Worm (Caenorhabditis elegans) whole organism, L4/young adult: ENCODE data around the gene F28H6.8.
A peak's percentile ranks its signal among the peaks of the same experiment; 100 is the strongest.

Experiments
- W03F9.2 ChIP-seq: fragments of 150-350 bp; optimal IDR thresholded peaks from 2 replicates; lab custom pipeline; 2014; ENCODE audit warnings: missing biosample characterization, missing genetic modification characterization
- dao-5 ChIP-seq: sonication (generic microtip); optimal IDR thresholded peaks from 2 replicates; lab custom pipeline; 2016; ENCODE audit warnings: missing genotype, missing genetic modification characterization, moderate library complexity, missing compliant biosample characterization
- him-1 ChIP-seq: sonication (generic microtip); optimal IDR thresholded peaks from 2 replicates; lab custom pipeline; 2016; ENCODE audit warnings: missing genotype, missing genetic modification reagents, missing genetic modification characterization, missing compliant biosample characterization

Gene F28H6.8

DNA sequence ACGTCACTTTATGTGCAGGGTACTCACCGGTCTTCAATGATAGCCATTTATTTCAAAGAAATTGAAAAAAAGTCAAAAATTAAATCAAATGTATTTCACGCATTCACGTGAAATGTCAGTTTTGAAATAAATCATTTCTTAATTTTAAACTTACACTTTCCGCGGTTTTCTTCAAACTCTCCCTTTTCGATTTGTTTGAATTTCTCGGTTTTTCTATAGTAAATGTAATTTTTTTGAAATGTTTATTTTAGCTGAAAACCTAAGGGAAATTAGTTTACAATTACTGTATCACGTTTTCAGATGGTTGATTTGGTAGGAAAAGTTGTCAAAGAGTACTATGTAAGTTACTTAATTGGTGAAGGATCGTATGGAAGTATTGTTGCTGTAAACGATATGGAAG, 25.9 kb downstream of the F28H6.8 start, which contains the start of gene F16B12.7:
Gene F16B12.7, plus strand, starts transcription at position 301 of the 400 bp plus-strand sequence.
- TF ChIP-seq W03F9.2 (tag; lab: Kevin White, UChicago) (no peak), him-1 (tag; lab: Kevin White, UChicago) (no peak), dao-5 (tag; lab: Kevin White, UChicago) (no peak)

DNA sequence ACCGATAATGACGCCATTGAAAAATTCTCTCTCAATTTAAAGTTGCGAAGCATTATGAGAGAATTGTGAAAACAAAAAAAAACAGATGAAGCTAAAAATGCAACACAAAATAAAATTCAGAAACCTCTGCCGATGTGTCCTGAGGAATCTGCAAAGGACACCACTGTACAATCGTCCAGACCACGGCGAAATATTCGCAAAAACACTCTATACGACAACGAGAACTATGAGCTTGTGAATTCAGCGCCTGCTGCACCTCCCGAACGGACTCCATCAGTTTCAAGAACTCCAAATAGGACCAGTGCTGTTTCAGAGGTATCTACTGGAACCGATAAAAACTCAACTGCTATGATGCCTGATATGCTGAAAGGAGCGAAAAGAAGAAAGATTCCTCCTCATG, 31.7 kb downstream of the F28H6.8 start:
- TF ChIP-seq dao-5 (tag; lab: Kevin White, UChicago) (no peak), W03F9.2 (tag; lab: Kevin White, UChicago) (no peak), him-1 (tag; lab: Kevin White, UChicago) (no peak)

DNA sequence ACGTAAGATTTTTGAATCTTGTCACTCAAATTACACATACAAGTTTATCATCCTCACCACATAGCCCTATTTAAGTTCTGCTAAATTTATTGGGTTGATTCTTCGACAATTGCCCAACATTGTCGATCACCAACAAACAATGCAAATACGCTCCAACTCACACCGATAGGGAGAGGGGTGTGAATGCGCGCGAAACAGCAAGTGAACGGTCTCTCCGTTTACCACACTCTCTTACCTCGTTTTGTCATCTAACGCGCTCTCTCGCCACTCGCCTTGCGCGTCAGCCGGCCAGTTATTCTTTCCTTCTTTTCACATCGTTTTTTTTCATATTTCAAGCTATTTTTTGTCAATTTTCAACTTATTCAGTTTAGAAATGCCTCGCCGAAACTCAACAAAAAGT, 32.2 kb downstream of the F28H6.8 start, which contains the start of gene F16B12.6:
Gene F16B12.6, plus strand, starts transcription at position 331 of the 400 bp plus-strand sequence.
- TF ChIP-seq him-1 (tag; lab: Kevin White, UChicago) (peak; percentile 32), W03F9.2 (tag; lab: Kevin White, UChicago) (no peak), dao-5 (tag; lab: Kevin White, UChicago) (no peak)

DNA sequence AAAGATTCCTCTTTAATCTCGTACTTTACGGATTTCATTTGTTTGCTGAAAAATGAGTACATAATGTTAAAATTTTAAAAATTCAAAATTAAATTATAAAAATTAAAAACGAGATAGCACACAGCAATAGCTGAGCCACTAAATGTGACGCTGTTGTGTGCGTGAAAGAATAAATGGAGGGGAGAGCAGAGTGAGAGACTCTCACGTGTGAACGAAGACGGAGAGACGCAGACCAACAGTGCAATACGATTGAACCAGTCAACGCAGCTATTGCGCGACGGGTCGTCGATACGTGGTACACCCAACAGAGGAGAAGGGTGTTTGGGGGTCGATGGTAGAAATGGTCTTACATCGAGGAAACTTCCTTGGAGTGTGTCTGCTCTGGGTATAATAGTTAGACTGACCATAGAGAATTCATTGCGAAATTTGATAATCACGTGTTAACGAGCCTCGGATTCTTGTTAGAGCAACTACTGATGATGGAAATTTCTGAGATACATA, 35.5 kb downstream of the F28H6.8 start, which contains the start of gene F16B12.4:
Gene F16B12.4, minus strand, starts transcription at position 51 of the 501 bp plus-strand sequence.
- TF ChIP-seq him-1 (tag; lab: Kevin White, UChicago), result no peak

DNA sequence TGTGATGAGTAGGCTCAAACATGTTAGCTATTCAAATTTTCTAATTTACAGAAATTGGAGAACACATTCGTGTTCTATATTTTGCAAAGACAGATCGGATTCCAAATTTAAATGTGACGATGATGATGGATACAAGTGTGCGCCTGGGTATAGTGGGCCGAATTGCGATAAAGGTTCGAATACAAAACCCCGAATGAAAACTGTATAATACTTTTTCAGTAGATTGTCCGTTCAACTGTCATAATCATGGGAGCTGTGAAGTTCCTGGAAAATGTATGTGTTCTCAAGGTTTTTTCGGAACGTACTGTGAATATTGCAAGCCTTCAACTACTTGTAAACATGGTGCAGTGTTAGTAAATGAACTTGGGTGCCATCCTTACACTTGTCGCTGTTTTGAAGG, 43.2 kb downstream of the F28H6.8 start:
- no peak for TF ChIP-seq dao-5 (tag; lab: Kevin White, UChicago)
- no peak for TF ChIP-seq him-1 (tag; lab: Kevin White, UChicago)
- no peak for TF ChIP-seq W03F9.2 (tag; lab: Kevin White, UChicago)

DNA sequence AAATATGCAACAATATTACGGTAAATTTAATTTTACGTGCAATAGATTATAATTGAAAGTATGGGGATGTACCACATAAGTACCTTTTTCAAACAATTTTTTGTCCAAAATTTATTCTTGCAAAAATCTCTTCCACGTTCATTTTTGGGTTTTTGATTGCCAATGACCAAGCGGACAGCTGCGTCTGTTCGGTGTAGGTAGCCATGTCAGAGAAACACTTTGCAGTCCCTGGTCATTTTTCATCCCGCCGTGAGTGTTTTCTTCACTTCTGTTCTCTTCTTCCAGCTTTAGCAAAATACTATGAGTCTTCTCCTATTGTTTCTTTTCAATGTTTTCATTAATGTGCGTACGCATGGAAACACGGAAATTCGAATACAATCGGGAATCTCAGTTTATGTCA, 44.1 kb downstream of the F28H6.8 start, which contains the start of gene dsl-4:
Gene dsl-4, plus strand, starts transcription at position 301 of the 400 bp plus-strand sequence.
- TF ChIP-seq him-1 (tag; lab: Kevin White, UChicago), result no peak
- no peak for TF ChIP-seq W03F9.2 (tag; lab: Kevin White, UChicago)
- no peak for TF ChIP-seq dao-5 (tag; lab: Kevin White, UChicago)

DNA sequence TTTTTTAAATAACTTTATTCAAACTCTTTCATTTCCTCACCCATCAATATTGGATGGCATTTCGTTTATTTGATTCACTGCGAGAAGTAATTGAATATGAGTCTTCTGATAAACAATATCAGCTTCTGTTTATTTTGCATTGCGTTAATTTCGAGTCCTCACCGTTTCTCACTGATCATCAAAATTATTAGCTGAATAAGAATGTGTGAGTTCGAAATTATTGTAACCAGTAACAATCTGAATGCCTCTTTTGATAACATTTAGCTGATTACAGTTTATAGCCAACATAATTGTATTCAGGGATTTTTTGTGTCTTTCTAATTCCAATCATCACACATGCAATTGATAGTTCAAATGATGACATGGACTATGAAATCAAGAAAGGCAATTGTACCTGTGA, 48.9 kb downstream of the F28H6.8 start, which contains the start of gene F16B12.1:
Gene F16B12.1, plus strand, starts transcription at position 301 of the 400 bp plus-strand sequence.
- TF ChIP-seq W03F9.2 (tag; lab: Kevin White, UChicago) (no peak), him-1 (tag; lab: Kevin White, UChicago) (no peak), dao-5 (tag; lab: Kevin White, UChicago) (no peak)

DNA sequence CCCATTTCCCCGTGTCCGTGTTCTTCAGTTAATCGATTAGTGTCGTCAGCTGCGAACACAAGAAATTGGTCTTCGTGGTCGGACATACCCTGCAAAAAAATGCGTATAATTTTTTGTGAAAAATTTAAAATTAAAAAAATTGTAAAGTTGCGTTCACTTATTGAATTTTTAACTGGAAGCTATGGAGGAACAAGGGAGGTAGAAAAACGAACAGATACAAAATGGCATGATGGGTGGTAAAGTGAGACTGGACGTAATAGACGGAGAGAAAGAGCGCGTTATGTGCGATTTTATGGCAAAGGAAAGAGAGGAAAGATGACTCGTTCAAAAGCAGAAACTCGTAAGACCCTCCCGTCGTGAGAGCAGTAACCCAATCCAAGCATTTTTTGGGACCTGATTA, 49.9 kb downstream of the F28H6.8 start, which contains the start of gene C33G3.6:
Gene C33G3.6, minus strand, starts transcription at position 101 of the 400 bp plus-strand sequence.
- no peak for TF ChIP-seq W03F9.2 (tag; lab: Kevin White, UChicago)
- TF ChIP-seq him-1 (tag; lab: Kevin White, UChicago), result no peak
- no peak for TF ChIP-seq dao-5 (tag; lab: Kevin White, UChicago)
